Fruit fly (Drosophila melanogaster) whole organism, embryonic: ENCODE measurements around the gene pigs.

ENCODE experiments used
- Abd-B ChIP-seq: fragments of 200-800 bp; sonication (Bioruptor generic); optimal IDR thresholded peaks from 2 replicates; lab custom pipeline; 2018; ENCODE audit warnings: missing biosample characterization, mild to moderate bottlenecking, missing genetic modification characterization, moderate library complexity
- Atf3 ChIP-seq: fragments of 200-800 bp; sonication (Bioruptor generic); optimal IDR thresholded peaks from 3 replicates; lab custom pipeline; 2016; ENCODE audit warnings: missing biosample characterization, missing genetic modification characterization
- Atf6 ChIP-seq: fragments of 200-800 bp; sonication (Bioruptor generic); IDR thresholded peaks from 2 replicates; pipeline ENCODE4 v1.3.6; 2022; ENCODE audit warnings: missing biosample characterization, missing genetic modification characterization
- BEAF-32 ChIP-seq: fragments of 200-800 bp; sonication (Bioruptor generic); optimal IDR thresholded peaks from 3 replicates; lab custom pipeline; 2017; ENCODE audit warnings: missing biosample characterization, missing genetic modification characterization, mild to moderate bottlenecking, moderate library complexity, missing genetic modification reagents
- BtbVII ChIP-seq: fragments of 200-800 bp; sonication (Bioruptor generic); optimal IDR thresholded peaks from 3 replicates; lab custom pipeline; 2017; ENCODE audit warnings: missing biosample characterization, mild to moderate bottlenecking, missing genetic modification characterization
- CG10654 ChIP-seq: fragments of 200-800 bp; sonication (Bioruptor generic); optimal IDR thresholded peaks from 2 replicates; lab custom pipeline; 2016; ENCODE audit warnings: missing biosample characterization, missing genetic modification characterization
- CG11247 ChIP-seq: fragments of 200-800 bp; sonication (Bioruptor generic); IDR thresholded peaks from 2 replicates; pipeline ENCODE4 v1.3.6; 2022; ENCODE audit warnings: missing biosample characterization, missing genetic modification characterization
- CG11504 ChIP-seq: fragments of 200-800 bp; sonication (Bioruptor generic); optimal IDR thresholded peaks from 3 replicates; lab custom pipeline; 2019; ENCODE audit warnings: missing biosample characterization, mild to moderate bottlenecking, missing genetic modification characterization, moderate library complexity
- CG11695 ChIP-seq: fragments of 200-800 bp; sonication (Bioruptor generic); IDR thresholded peaks from 3 replicates; pipeline ENCODE4 v1.3.6; 2022; ENCODE audit warnings: missing biosample characterization, missing genetic modification characterization
- CG12299 ChIP-seq: fragments of 200-800 bp; sonication (Bioruptor generic); optimal IDR thresholded peaks from 2 replicates; lab custom pipeline; 2018; ENCODE audit warnings: missing biosample characterization, mild to moderate bottlenecking, missing genetic modification characterization
- CG13123 ChIP-seq: fragments of 200-800 bp; sonication (Bioruptor generic); optimal IDR thresholded peaks from 2 replicates; lab custom pipeline; 2016; ENCODE audit warnings: missing biosample characterization, missing genetic modification characterization
- CG13296 ChIP-seq: fragments of 200-800 bp; sonication (Bioruptor generic); optimal IDR thresholded peaks from 3 replicates; lab custom pipeline; 2018; ENCODE audit warnings: missing biosample characterization, mild to moderate bottlenecking, missing genetic modification characterization
- CG13775 ChIP-seq: fragments of 200-800 bp; sonication (Bioruptor generic); optimal IDR thresholded peaks from 3 replicates; lab custom pipeline; 2017; ENCODE audit warnings: missing biosample characterization, mild to moderate bottlenecking, missing genetic modification characterization
- CG15011 ChIP-seq: fragments of 200-800 bp; sonication (Bioruptor generic); optimal IDR thresholded peaks from 3 replicates; lab custom pipeline; 2018; ENCODE audit warnings: missing biosample characterization, mild to moderate bottlenecking, missing genetic modification characterization
- CG18476 ChIP-seq: fragments of 200-800 bp; sonication (Bioruptor generic); optimal IDR thresholded peaks from 2 replicates; lab custom pipeline; 2016; ENCODE audit warnings: missing biosample characterization, mild to moderate bottlenecking, missing genetic modification characterization
- CG2199 ChIP-seq: fragments of 200-800 bp; sonication (Bioruptor generic); IDR thresholded peaks from 3 replicates; pipeline ENCODE4 v1.3.6; 2022; ENCODE audit warnings: missing biosample characterization, missing genetic modification characterization
- CG2678 ChIP-seq: fragments of 200-800 bp; sonication (Bioruptor generic); optimal IDR thresholded peaks from 3 replicates; lab custom pipeline; 2019; ENCODE audit warnings: missing biosample characterization, mild to moderate bottlenecking, missing genetic modification characterization, moderate library complexity
- CG31388 ChIP-seq: fragments of 200-800 bp; sonication (Bioruptor generic); optimal IDR thresholded peaks from 2 replicates; lab custom pipeline; 2016; ENCODE audit warnings: missing biosample characterization, missing genetic modification characterization
- CG3847 ChIP-seq: fragments of 200-800 bp; sonication (Bioruptor generic); IDR thresholded peaks from 2 replicates; pipeline ENCODE4 v1.3.6; 2022; ENCODE audit warnings: missing biosample characterization, missing genetic modification characterization
- CG8944 ChIP-seq: fragments of 200-800 bp; sonication (Bioruptor generic); optimal IDR thresholded peaks from 3 replicates; lab custom pipeline; 2016; ENCODE audit warnings: missing biosample characterization, missing genetic modification characterization
- Chrac-16 ChIP-seq: fragments of 200-800 bp; sonication (Bioruptor generic); optimal IDR thresholded peaks from 3 replicates; lab custom pipeline; 2016; ENCODE audit warnings: missing biosample characterization, missing genetic modification characterization
- CkIIα-i1 ChIP-seq: fragments of 200-800 bp; sonication (Bioruptor generic); IDR thresholded peaks from 2 replicates; pipeline ENCODE4 v1.3.6; 2022; ENCODE audit warnings: missing biosample characterization, missing genetic modification characterization
- Doc2 ChIP-seq: fragments of 200-800 bp; sonication (Bioruptor generic); IDR thresholded peaks from 2 replicates; pipeline ENCODE4 v1.3.6; 2022; ENCODE audit warnings: missing biosample characterization, missing genetic modification characterization
- Doc3 ChIP-seq: fragments of 200-800 bp; sonication (Bioruptor generic); IDR thresholded peaks from 3 replicates; pipeline ENCODE4 v1.3.6; 2022; ENCODE audit warnings: missing biosample characterization, missing genetic modification characterization; ENCODE audit not compliant: partially characterized antibody
- ERR ChIP-seq: fragments of 200-800 bp; sonication (Bioruptor generic); optimal IDR thresholded peaks from 2 replicates; lab custom pipeline; 2016; ENCODE audit warnings: missing biosample characterization, missing genetic modification characterization
- Jarid2 ChIP-seq: fragments of 200-800 bp; sonication (Bioruptor generic); optimal IDR thresholded peaks from 3 replicates; lab custom pipeline; 2017; ENCODE audit warnings: mild to moderate bottlenecking, missing biosample characterization, missing genetic modification reagents, missing genetic modification characterization
- Med ChIP-seq: fragments of 200-800 bp; sonication (Bioruptor generic); peaks from one replicate; lab custom pipeline; 2016; ENCODE audit warnings: missing biosample characterization, missing genetic modification characterization, mild to moderate bottlenecking, inconsistent platforms, moderate library complexity
- Nf-YA ChIP-seq: fragments of 200-800 bp; sonication (Bioruptor generic); IDR thresholded peaks from 2 replicates; pipeline ENCODE4 v1.3.6; 2022; ENCODE audit warnings: missing biosample characterization, missing genetic modification characterization
- NfI ChIP-seq: fragments of 200-800 bp; sonication (Bioruptor generic); optimal IDR thresholded peaks from 3 replicates; lab custom pipeline; 2018; ENCODE audit warnings: missing biosample characterization, mild to moderate bottlenecking, missing genetic modification characterization, moderate library complexity
- Ravus ChIP-seq: fragments of 200-800 bp; sonication (Bioruptor generic); IDR thresholded peaks from 2 replicates; pipeline ENCODE4 v1.3.6; 2022; ENCODE audit warnings: missing biosample characterization, missing genetic modification characterization
- Rfx ChIP-seq: fragments of 200-800 bp; sonication (Bioruptor generic); IDR thresholded peaks from 2 replicates; pipeline ENCODE4 v1.3.6; 2022; ENCODE audit warnings: missing biosample characterization, missing genetic modification characterization
- Trl ChIP-seq, 3 experiments: fragments of >200 bp in 2 of 3; fragments of 200-800 bp in 1 of 3; sonication (Bioruptor generic) in 1 of 3; optimal IDR thresholded peaks; 2 replicates in 1 of 3; 3 replicates in 2 of 3; lab custom pipeline; 2016 to 2017; ENCODE audit warnings: missing biosample characterization in 1 of 3, missing genetic modification characterization in 1 of 3
- Usf ChIP-seq: fragments of 200-800 bp; sonication (Bioruptor generic); optimal IDR thresholded peaks from 2 replicates; lab custom pipeline; 2017; ENCODE audit warnings: missing genotype, missing biosample characterization, missing genetic modification characterization
- amos ChIP-seq: fragments of 200-800 bp; sonication (Bioruptor generic); IDR thresholded peaks from 2 replicates; pipeline ENCODE4 v1.3.6; 2022; ENCODE audit warnings: missing biosample characterization, missing genetic modification characterization; ENCODE audit not compliant: partially characterized antibody
- az2 ChIP-seq: fragments of 200-800 bp; sonication (Bioruptor generic); optimal IDR thresholded peaks from 3 replicates; lab custom pipeline; 2016; ENCODE audit warnings: missing biosample characterization, missing genetic modification characterization
- ems ChIP-seq: fragments of 200-800 bp; sonication (Bioruptor generic); optimal IDR thresholded peaks from 3 replicates; lab custom pipeline; 2016; ENCODE audit warnings: missing biosample characterization, missing genetic modification characterization
- ewg ChIP-seq: fragments of 200-800 bp; sonication (Bioruptor generic); optimal IDR thresholded peaks from 3 replicates; lab custom pipeline; 2017; ENCODE audit warnings: mild to moderate bottlenecking, missing biosample characterization, missing genetic modification reagents, missing genetic modification characterization
- ftz-f1 ChIP-seq: fragments of 200-800 bp; sonication (Bioruptor generic); optimal IDR thresholded peaks from 2 replicates; lab custom pipeline; 2016; ENCODE audit warnings: missing biosample characterization, missing genetic modification characterization
- gro ChIP-seq: fragments of 200-800 bp; sonication (Bioruptor generic); optimal IDR thresholded peaks from 2 replicates; lab custom pipeline; 2016; ENCODE audit warnings: missing biosample characterization, missing genetic modification characterization
- kay ChIP-seq: fragments of 200-800 bp; sonication (Bioruptor generic); optimal IDR thresholded peaks from 2 replicates; lab custom pipeline; 2016; ENCODE audit warnings: missing biosample characterization, missing genetic modification characterization
- mam ChIP-seq: fragments of 200-800 bp; sonication (Bioruptor generic); optimal IDR thresholded peaks from 3 replicates; lab custom pipeline; 2016; ENCODE audit warnings: missing biosample characterization, missing genetic modification characterization
- p53 ChIP-seq: fragments of 200-800 bp; sonication (Bioruptor generic); optimal IDR thresholded peaks from 2 replicates; lab custom pipeline; 2016; ENCODE audit warnings: missing biosample characterization, missing genetic modification characterization
- ranshi ChIP-seq: fragments of 200-800 bp; sonication (Bioruptor generic); IDR thresholded peaks from 2 replicates; pipeline ENCODE4 v1.3.6; 2022; ENCODE audit warnings: missing biosample characterization, missing genetic modification characterization
- sc ChIP-seq, 3 experiments: fragments of >200 bp in 2 of 3; fragments of 200-800 bp in 1 of 3; sonication (Bioruptor generic) in 1 of 3; optimal IDR thresholded peaks; 2 replicates in 2 of 3; 3 replicates in 1 of 3; lab custom pipeline; 2017; ENCODE audit warnings: mild to moderate bottlenecking in 1 of 3, missing biosample characterization in 1 of 3, missing genetic modification characterization in 1 of 3, missing genetic modification reagents in 1 of 3
- tin ChIP-seq: fragments of 200-800 bp; sonication (Bioruptor generic); optimal IDR thresholded peaks from 3 replicates; lab custom pipeline; 2016; ENCODE audit warnings: missing biosample characterization, missing genetic modification characterization
- unpg ChIP-seq: fragments of 200-800 bp; sonication (Bioruptor generic); optimal IDR thresholded peaks from 3 replicates; lab custom pipeline; 2018; ENCODE audit warnings: missing biosample characterization, mild to moderate bottlenecking, missing genetic modification characterization, moderate library complexity
- usp ChIP-seq: fragments of >200 bp; optimal IDR thresholded peaks from 2 replicates; lab custom pipeline; 2017; ENCODE audit warnings: missing biosample characterization, missing genetic modification characterization
- zen2 ChIP-seq: fragments of 200-800 bp; sonication (Bioruptor generic); IDR thresholded peaks from 3 replicates; pipeline ENCODE4 v1.3.6; 2022; ENCODE audit warnings: missing biosample characterization, missing genetic modification characterization; ENCODE audit not compliant: partially characterized antibody

Gene pigs

dm6 chrX:6656626-6657558 is 57.0 kb downstream of the pigs start (continued):
- no peak for TF ChIP-seq Doc2 (GFP tag; lab: Robert Waterston, UW)
- TF ChIP-seq Chrac-16 (GFP tag; lab: Kevin White, UChicago): peak; percentile 24
- peak; percentile 76 for TF ChIP-seq BtbVII (GFP tag; lab: Kevin White, UChicago)
- no peak for TF ChIP-seq Ravus
- no peak for TF ChIP-seq CG11695 (GFP tag; lab: Robert Waterston, UW)
- TF ChIP-seq unpg: peak; percentile 56
- no peak for TF ChIP-seq CG8944 (GFP tag; lab: Kevin White, UChicago)
- TF ChIP-seq Doc3 (GFP tag; lab: Robert Waterston, UW): no peak
- peak; percentile 46 for TF ChIP-seq Rfx
- no peak for TF ChIP-seq CG18476
- no peak for TF ChIP-seq ftz-f1 (GFP tag; lab: Kevin White, UChicago)
- TF ChIP-seq amos (GFP tag; lab: Robert Waterston, UW): no peak
- peak; percentile 58 to 75 for TF ChIP-seq Trl (optimal IDR thresholded peaks at IDR 0.05; lab: Kevin White, UChicago)
- TF ChIP-seq Trl (GFP tag; optimal IDR thresholded peaks at IDR 0.05; lab: Kevin White, UChicago): no peak
- TF ChIP-seq usp: no peak
- no peak for TF ChIP-seq Usf (GFP tag; lab: Kevin White, UChicago)
- no peak for TF ChIP-seq p53
- no peak for TF ChIP-seq az2 (GFP tag; lab: Kevin White, UChicago)
- no peak for TF ChIP-seq kay (GFP tag; lab: Kevin White, UChicago)
- peak; percentile 11 for TF ChIP-seq BEAF-32 (GFP tag; lab: Kevin White, UChicago)
- TF ChIP-seq Jarid2 (GFP tag; lab: Kevin White, UChicago): no peak
- TF ChIP-seq CG11247 (GFP tag; lab: Robert Waterston, UW): no peak
- peak; percentile 65 for TF ChIP-seq CG13296
- peak; percentile 43 for TF ChIP-seq CG15011
- no peak for TF ChIP-seq gro (GFP tag; lab: Kevin White, UChicago)
- no peak for TF ChIP-seq tin (GFP tag; lab: Kevin White, UChicago)
- no peak for TF ChIP-seq CG13775 (GFP tag; lab: Kevin White, UChicago)
- no peak for TF ChIP-seq CG2199
- no peak for TF ChIP-seq Abd-B (GFP tag; lab: Kevin White, UChicago)
- TF ChIP-seq Med (GFP tag; lab: Kevin White, UChicago): peak; percentile 21
- TF ChIP-seq mam: no peak
- TF ChIP-seq CG10654 (GFP tag; lab: Kevin White, UChicago): no peak
- TF ChIP-seq Atf6 (GFP tag; lab: Robert Waterston, UW): peak; percentile 51; the same call in 1 of the 2 replicates
- 0 out of 2 replicates have a peak, but pooled peaks have one; percentile 4 for TF ChIP-seq ranshi
- no peak for TF ChIP-seq CG12299 (tag; lab: Kevin White, UChicago)
- no peak for TF ChIP-seq Nf-YA (GFP tag; lab: Robert Waterston, UW)
- TF ChIP-seq CkIIα-i1 (GFP tag; lab: Robert Waterston, UW): no peak
- peak; percentile 75 for TF ChIP-seq CG2678 (tag; lab: Kevin White, UChicago)
- TF ChIP-seq sc (optimal IDR thresholded peaks at IDR 0.05; lab: Kevin White, UChicago): no peak
- TF ChIP-seq sc (GFP tag; optimal IDR thresholded peaks at IDR 0.05; lab: Kevin White, UChicago): no peak
- no peak for TF ChIP-seq ERR (GFP tag; lab: Kevin White, UChicago)
- no peak for TF ChIP-seq ewg (GFP tag; lab: Kevin White, UChicago)
- TF ChIP-seq CG13123: no peak
- no peak for TF ChIP-seq zen2 (GFP tag; lab: Robert Waterston, UW)
- TF ChIP-seq CG31388 (GFP tag; lab: Kevin White, UChicago): no peak
- no peak for TF ChIP-seq Atf3
- TF ChIP-seq CG3847 (GFP tag; lab: Robert Waterston, UW): peak; percentile 27; the same call in 1 of the 2 replicates
- TF ChIP-seq NfI (GFP tag; lab: Kevin White, UChicago): peak; percentile 31
- TF ChIP-seq CG11504 (tag; lab: Kevin White, UChicago): peak; percentile 61
- TF ChIP-seq ems (GFP tag; lab: Kevin White, UChicago): no peak
